Worm (Caenorhabditis elegans) whole organism, dauer: Measurements from ENCODE around the gene F33H12.7.
"Not testable (repeated sequence)": the region's sequence is repeated elsewhere in the genome, so short reads cannot be mapped to it uniquely, and the experiment has no call there.

ENCODE experiments used
- unc-62 ChIP-seq: sonication (generic microtip); optimal IDR thresholded peaks from 2 replicates; lab custom pipeline; 2017; ENCODE audit warnings: missing biosample characterization, missing genetic modification reagents, missing genetic modification characterization

Gene F33H12.7

DNA sequence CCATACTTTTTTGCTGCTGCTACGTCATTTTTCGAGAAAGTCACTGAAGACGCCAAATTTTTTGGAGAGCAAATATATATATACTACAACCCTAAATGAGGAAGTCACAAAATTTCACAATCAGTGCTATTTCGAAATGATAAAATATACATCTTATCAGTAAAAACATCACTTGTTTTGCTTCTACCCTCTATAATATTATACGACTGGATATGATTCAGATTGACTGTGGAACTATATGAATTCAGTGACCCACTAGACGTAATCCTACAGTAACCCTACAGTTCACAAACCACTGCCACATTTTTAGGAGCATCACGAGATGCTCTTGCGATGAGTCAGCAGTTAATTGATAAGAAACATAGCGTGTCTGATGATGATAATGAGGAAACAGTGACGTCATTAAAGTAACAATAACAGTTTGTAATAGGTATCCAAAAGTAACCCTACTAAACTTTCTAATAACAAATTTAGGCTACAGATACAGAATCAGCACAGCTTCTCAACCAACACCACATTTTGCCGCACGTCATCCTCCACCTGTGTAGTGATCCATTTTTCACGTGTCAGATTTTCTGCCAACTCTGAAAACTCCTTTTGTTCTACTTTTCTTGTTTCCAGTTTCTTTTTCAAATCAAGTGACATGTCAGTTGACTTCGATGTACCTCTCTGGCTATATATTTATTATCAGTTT lies at the start of gene F33H12.7, which contains the start of gene sri-39:
Gene F33H12.7 (minus strand): TSS at position 51 of the 694 bp plus-strand sequence.
Gene sri-39 (plus strand): TSS at position 644 of the 694 bp plus-strand sequence.
- TF ChIP-seq unc-62, result no peak

DNA sequence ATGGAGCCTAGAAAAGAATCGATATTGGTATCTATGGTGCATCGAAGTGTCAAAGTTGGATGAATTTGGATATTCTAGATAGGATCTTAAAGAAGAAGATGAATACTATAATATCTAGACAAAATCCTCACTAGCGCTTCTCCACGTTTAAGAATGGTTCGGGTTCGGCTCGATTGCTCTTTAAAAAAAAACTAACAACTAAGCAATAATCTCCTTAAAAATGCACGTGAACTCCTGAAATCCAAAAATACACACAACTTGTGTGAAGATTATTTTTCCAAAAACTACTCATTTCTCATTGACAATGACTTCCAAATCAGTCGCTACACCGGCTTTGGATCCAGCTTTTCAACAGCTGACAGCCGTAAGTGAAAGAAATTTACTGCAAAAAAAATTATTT lies 44.5 kb upstream of the F33H12.7 start, which contains the start of gene D2062.1:
Gene D2062.1 (plus strand): TSS at position 301 of the 400 bp plus-strand sequence.
- no peak for TF ChIP-seq unc-62

DNA sequence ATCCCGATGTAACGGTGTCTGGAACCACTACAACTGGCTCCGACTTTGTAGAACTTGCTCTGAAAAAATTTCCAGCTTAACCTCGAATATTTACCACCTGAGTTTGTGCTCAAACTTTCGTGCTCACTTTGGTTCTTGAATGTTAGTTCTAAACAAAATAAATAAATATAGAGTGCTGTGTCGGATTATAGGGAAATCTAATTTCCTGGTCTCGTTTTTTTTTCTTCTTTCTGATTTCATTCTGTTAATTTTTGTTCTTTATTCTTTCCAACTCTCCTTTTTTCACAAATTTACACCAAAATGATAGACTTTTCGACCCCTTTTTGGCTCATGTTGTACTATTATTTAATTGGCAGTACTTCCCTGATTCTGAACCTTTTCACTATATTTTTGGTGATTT lies 42.6 kb upstream of the F33H12.7 start, which contains the start of gene sri-37:
Gene sri-37 (plus strand): TSS at position 301 of the 400 bp plus-strand sequence.
- no peak for TF ChIP-seq unc-62

DNA sequence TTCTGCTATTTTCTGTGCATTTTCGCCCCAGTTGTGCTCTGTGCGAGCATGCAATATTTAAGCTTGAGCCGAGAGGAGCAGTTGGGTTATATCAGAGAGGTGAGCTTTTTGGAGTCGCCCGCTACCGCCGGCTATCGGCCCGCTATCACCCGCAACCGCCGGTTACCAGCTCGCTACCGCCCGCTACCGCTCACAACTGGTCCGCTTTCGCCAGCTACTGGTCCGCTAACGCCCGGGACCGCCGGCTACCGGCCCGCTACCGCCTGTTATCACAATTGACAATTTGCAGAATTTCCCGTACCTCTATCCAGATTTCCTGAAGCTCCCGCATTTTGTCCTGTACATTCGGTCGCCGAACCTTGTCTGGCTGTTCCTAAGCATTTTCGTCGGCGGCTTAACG lies 41.7 kb upstream of the F33H12.7 start:
- TF ChIP-seq unc-62, result no peak

DNA sequence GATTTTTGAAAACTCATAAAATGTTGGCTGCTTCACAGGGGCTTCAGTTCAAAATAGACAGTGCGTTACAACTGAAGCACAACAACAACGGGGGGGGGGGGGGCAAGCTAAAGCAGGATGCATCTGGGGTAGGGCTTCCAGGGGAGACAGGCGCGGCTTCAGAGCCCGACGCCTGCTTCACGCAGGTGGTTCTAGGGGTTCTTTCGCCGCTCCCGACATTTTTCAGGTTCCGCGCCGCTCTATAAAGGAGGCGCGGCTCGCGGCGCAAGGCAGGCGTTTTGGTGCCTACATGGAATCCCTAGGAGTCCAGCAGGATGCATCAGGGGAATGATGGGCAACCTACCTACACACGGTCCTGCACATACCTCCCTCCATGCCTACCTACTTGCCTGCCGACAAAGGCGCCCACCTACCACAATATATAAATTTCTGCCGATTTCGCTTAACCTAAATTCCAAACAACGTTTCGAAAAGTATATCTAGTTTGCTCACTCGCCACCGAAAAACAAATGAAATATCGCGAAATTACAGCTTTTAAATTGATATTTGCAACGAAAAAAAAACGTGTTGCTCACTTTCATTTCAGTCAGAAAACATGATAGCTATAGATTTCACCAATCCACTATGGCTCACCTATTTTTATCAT lies 40.6 kb upstream of the F33H12.7 start, which contains the start of gene sri-71:
Gene sri-71 (plus strand): TSS at position 596 of the 646 bp plus-strand sequence.
- TF ChIP-seq unc-62, result no peak

DNA sequence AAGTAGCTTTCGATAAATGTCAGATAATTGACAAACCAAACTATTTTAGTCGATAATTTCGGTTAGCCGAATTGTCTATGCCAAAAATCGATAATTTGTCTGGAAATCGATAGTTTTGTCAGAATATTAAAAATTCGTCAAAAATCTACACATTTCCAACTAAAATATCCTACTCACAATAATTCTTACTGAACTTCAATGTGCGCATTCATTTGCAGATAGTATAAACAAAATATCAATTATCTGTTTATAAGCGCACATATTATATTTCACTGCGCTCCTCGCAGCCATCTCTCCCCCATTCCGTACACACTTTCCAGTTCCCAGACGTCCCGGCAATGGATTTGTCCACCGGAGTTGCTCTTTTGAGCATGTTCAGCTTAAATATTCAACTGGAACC lies 38.1 kb upstream of the F33H12.7 start, which contains the start of gene lgc-28:
Gene lgc-28 (plus strand): TSS at position 301 of the 400 bp plus-strand sequence.
- no peak for TF ChIP-seq unc-62

DNA sequence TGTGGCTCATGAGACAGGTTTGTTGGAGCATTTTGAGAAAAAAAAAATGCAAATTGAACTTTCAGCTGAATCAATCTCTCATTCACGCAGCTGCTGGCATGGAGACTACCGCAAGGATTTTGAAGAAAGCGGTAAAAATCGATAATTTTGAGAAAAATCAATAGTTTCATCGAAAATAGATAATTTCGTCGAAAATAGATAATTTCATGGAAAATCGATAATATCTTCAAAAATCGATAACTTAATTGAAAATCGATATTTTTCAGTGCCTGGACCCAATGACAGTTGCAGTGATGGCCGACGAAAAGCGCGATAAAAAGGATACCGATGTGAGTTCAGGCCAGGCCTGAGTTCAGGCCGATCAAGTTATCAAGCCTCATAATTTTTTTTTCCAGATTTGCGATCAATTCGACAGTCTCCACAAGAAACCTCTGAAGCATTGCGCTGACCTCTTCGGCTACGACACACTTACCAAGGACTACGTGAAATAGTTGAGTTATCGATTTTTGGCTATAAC lies 36.3 kb upstream of the F33H12.7 start, which contains the start of gene D2062.4:
Gene D2062.4 (plus strand): TSS at position 467 of the 517 bp plus-strand sequence.
- not testable (repeated sequence) for TF ChIP-seq unc-62

DNA sequence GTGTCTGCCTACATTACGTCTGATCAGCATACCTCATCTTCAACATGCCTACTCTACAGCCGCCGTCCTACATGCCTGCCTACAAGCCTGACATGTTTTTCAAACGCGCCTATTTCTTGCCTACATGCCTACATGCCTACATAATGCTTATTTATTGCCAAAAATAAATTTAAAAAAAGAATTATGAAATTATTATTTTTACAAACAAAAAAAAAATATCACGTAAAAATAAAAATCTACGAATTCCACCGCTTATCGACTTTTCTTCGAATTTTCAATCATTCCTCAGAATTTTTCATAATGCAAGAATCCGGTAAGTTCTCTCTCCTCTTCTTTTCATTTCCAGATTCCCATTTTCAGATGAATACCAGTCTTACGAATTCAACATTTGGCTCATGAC lies 35.8 kb upstream of the F33H12.7 start, which contains the start of gene D2062.5:
Gene D2062.5 (plus strand): TSS at position 301 of the 400 bp plus-strand sequence.
- TF ChIP-seq unc-62, result no peak

DNA sequence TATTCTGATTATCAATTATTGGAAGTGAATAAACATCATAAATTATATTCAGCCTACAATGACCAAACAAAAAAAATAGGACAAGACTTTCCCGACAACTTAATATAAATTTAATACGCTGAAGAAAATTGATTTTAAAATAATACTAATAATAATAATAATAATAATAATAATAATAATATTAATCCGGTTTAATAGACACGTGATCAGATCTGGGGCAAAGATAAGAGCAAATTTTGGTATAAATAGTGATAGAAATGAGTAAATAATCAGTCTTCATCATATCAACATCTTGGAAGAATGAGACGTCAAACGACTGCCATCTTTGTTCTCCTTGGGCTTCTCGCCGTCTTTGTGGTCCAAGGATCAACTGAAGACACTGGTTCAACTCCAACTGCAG lies 32.4 kb upstream of the F33H12.7 start, which contains the start of gene msrp-6:
Gene msrp-6 (plus strand): TSS at position 301 of the 400 bp plus-strand sequence.
- not testable (repeated sequence) for TF ChIP-seq unc-62

DNA sequence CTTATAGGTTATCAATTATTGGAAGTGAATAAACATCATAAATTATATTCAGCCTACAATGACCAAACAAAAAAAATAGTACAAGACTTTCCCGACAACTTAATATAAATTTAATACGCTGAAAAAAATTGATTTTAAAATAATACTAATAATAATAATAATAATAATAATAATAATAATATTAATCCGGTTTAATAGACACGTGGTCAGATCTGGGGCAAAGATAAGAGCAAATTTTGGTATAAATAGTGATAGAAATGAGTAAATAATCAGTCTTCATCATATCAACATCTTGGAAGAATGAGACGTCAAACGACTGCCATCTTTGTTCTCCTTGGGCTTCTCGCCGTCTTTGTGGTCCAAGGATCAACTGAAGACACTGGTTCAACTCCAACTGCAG lies 29.9 kb upstream of the F33H12.7 start, which contains the start of gene msrp-5:
Gene msrp-5 (plus strand): TSS at position 301 of the 400 bp plus-strand sequence.
- TF ChIP-seq unc-62, result not testable (repeated sequence)

DNA sequence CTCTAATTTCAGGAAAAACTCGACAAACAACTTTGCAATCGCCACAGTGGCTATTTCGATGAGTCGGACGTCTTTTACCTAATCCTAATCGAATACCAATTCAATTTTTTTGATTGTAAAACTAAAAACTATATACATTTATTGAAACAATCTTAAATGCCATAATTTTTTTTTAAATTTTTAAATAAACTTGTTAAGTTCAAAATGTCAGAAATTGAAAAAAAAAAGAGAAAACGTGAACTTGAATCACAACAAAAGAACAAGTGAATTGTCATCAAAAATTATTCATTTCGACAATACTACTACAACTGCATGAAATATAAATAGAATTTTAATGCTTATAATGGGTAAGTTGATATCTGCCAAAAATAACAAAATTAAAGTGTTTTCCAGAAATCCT lies 25.6 kb upstream of the F33H12.7 start, which contains the start of gene D2062.13:
Gene D2062.13 (plus strand): TSS at position 301 of the 400 bp plus-strand sequence.
- TF ChIP-seq unc-62, result not testable (repeated sequence)

DNA sequence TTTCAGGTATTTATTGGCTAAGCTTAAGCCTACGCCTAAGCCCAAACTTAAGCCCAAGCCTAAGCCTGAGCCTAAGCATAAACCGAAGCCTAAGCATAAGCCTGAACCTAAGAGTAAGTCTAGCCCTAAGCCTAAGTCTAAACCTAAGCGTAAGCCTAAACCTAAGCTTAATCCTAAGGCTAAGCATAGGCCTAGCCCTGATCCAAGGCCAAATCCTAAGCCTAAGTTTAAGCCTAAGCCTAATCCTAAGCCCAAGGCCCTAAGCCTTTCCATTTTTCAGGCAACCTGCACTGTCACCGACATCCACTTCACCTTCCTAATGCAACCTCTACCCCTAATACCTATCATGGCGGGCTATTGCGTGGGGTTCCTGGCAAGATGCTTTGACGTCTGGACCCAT lies 24.3 kb upstream of the F33H12.7 start:
- TF ChIP-seq unc-62, result no peak

DNA sequence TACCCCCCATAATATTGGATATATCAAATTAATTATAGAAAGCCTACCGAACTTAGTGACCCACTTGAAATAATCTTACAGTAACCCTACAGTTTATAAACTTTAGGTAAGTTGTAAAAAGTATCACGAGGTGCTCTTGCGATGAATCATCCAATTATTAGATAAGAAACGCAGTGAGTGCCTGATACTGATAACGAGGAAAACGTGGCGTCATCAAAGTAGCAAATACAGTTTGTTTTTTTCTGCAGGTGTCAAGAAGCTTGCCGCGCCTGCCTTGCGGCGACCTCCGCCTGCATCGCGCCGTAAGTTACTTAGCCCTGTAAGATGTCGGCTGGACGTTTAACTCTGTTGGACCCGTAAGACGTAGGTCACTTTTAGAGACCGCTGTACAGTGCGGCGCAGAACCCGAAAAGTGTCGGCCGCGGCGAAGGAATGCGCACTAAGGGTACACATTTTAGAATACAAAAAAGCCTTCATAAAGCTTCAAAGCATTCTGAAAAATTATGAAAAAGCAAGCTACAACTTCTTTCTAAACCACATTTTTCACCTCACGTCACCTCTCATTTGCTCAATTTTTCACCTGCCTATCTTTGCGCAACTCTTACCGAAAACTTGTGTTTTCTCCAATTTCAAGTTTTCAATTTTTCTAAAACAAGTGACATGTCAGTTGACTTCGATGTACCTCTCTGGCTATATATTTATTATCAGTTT lies 23.6 kb upstream of the F33H12.7 start, which contains the start of gene sri-38:
Gene sri-38 (plus strand): TSS at position 661 of the 711 bp plus-strand sequence.
- TF ChIP-seq unc-62, result no peak

DNA sequence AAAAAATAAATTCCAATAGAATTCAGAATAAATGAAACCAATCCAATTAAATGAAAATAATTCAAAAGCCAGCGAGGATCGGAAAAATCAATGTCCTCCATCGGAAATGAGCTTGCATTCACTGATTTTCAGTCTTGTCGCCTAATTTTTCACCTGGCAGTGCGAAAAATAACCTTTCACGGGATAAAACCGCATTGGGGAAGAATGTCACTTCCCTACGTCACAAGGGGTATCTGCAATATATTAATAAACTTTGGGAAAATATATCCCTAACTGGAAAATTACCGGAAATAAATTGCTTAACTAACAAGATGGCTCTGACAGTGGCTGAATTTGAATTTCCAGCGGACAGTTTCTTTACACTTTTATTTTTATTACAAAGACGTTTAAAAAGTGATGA lies 18.6 kb upstream of the F33H12.7 start, which contains the start of gene sri-77:
Gene sri-77 (minus strand): TSS at position 101 of the 400 bp plus-strand sequence.
- TF ChIP-seq unc-62, result no peak

DNA sequence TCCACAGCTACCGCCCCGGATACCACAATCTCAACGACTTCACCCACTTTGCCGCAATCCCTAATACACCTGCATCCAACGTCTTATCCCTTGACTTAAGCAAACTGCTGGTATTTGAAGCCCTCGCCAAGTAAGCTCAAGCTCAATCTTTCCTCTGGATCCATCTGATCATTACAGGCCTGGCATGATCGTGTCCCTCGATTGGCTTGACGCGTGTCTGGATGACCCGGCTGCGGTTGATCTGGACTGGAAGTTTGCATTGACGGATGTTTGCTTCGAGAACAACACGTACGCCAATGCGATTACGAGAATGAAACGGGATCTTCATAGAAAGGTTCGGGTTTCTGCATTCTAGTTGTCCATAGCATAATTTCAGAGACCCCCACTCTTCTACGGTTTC lies 14.2 kb upstream of the F33H12.7 start:
- no peak for TF ChIP-seq unc-62

DNA sequence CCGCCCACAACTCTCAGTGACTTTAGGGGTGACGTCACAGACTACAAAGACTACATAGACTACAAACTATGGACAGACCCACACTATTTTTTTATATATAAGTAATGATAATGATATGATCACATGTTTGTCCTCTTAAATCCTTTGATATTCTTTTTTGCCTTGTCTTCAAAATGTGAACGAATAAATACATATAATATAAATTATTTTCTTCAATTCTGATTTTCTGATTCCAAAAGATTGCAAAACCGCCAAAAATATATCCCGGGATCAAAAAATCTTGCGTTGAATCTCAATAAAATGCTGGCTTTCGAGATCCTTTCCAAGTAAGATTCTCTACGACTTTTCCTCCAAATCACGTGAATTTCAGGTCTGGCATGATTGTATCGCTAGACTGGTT lies 13.5 kb upstream of the F33H12.7 start, which contains the start of gene F33H12.1:
Gene F33H12.1 (plus strand): TSS at position 301 of the 400 bp plus-strand sequence.
- not testable (repeated sequence) for TF ChIP-seq unc-62
